Worm (Caenorhabditis elegans): ENCODE measurements around the gene clec-138.

Gene clec-138

DNA sequence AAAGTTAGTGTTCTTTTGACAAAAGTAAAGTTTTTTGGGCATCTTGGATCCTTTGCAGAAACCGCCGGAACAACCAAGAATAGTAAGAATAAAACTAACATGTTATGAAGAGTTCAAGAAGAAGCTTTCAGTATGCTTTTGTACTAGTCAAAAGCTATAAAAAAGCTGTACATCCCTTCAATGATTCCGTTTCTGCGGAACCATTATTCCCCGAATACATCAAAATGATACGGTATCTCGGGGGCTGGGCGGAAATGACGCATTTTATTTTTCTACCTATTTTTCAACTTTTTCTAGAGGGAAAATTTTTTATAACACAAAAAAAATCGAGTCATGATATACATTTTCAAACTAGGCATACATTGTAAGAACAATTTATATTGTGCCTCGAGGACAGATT, at the start of gene clec-138:
TSS of gene clec-138 (minus strand) at position 101 of the 400 bp plus-strand sequence.
- TF ChIP-seq nhr-11 (tag; optimal IDR thresholded peaks at IDR 0.05) = no peak
- TF ChIP-seq tbx-2 (tag; optimal IDR thresholded peaks at IDR 0.05) = no peak
- TF ChIP-seq unc-62 (GFP tag; optimal IDR thresholded peaks at IDR 0.05) = no peak
- TF ChIP-seq nhr-12 (tag; optimal IDR thresholded peaks at IDR 0.05) = no peak
- no peak for TF ChIP-seq nhr-28 (tag; optimal IDR thresholded peaks at IDR 0.05)
- no peak for TF ChIP-seq lin-39 (tag; optimal IDR thresholded peaks at IDR 0.05)
- TF ChIP-seq mml-1 (tag; optimal IDR thresholded peaks at IDR 0.05) = no peak
- no peak for TF ChIP-seq lin-15B (tag; optimal IDR thresholded peaks at IDR 0.05)
- TF ChIP-seq pqm-1 (tag; optimal IDR thresholded peaks at IDR 0.05) = no peak

DNA sequence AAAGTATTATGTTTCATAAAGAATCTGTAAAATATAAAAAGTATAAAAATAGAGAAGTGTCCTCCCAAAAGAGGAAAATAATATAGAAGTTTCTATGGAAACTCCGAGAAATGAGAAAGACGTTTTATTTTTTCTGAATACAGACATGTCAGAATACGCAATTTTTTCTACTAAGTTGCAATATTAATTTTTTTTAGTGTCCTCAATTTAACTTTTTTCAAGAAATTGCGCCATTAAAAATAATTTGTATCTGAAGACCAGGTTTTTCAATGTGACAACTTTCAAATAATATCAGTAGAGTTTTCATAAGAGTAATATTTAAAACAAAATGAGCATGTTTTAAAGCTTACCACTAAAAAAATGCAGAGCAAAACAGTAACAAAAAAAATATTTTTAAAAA, 48.0 kb upstream of the clec-138 start, which contains the start of gene fut-5:
TSS of gene fut-5 (minus strand) at position 101 of the 400 bp plus-strand sequence.
- TF ChIP-seq lin-15B (tag; optimal IDR thresholded peaks at IDR 0.05) = no peak
- no peak for TF ChIP-seq nhr-28 (tag; optimal IDR thresholded peaks at IDR 0.05)
- no peak for TF ChIP-seq nhr-76 (tag; optimal IDR thresholded peaks at IDR 0.05)
- TF ChIP-seq daf-12 (tag; optimal IDR thresholded peaks at IDR 0.05) = no peak
- no peak for TF ChIP-seq aly-2 (tag; optimal IDR thresholded peaks at IDR 0.05)
- TF ChIP-seq jun-1 (tag; optimal IDR thresholded peaks at IDR 0.05) = no peak
- no peak for TF ChIP-seq mml-1 (tag; optimal IDR thresholded peaks at IDR 0.05)
- no peak for TF ChIP-seq fos-1 (tag; optimal IDR thresholded peaks at IDR 0.05)
- no peak for TF ChIP-seq elt-2 (tag; optimal IDR thresholded peaks at IDR 0.05)
- TF ChIP-seq ztf-11 (tag; optimal IDR thresholded peaks at IDR 0.05) = no peak
- no peak for TF ChIP-seq nhr-23 (tag; optimal IDR thresholded peaks at IDR 0.05)
- TF ChIP-seq zag-1 (tag; optimal IDR thresholded peaks at IDR 0.05) = no peak

DNA sequence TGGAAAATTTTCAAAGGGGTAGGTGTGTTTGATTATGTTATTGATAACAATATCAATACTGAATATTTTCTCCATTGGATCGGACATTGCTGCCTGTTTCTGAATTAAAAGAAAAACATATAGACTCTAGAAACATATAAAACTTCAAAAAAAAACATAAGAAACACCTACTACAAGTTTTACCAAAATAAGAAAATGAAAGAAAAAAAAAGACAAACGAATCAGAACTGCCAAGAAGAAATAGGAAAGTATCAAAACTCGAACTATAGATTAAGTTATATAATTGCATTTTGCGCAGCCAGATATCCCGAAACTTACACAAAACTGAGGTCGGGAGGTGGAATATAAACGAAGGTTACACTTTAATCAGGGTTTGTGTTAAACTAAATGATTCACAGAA, 45.8 kb upstream of the clec-138 start, which contains the start of gene T05A7.11:
TSS of gene T05A7.11 (minus strand) at position 101 of the 400 bp plus-strand sequence.
- TF ChIP-seq ceh-28 (tag; optimal IDR thresholded peaks at IDR 0.05) (no peak), hmg-11 (tag; optimal IDR thresholded peaks at IDR 0.05) (no peak), ZK546.5 (tag; optimal IDR thresholded peaks at IDR 0.05) (no peak), lin-39 (tag; optimal IDR thresholded peaks at IDR 0.05) (no peak), nfya-1 (tag; optimal IDR thresholded peaks at IDR 0.05; ENCODE audit: insufficient read depth) (no peak), ztf-11 (tag; optimal IDR thresholded peaks at IDR 0.05) (no peak), snpc-4 (tag; optimal IDR thresholded peaks at IDR 0.05) (no peak), nhr-67 (tag; optimal IDR thresholded peaks at IDR 0.05) (no peak), nhr-12 (tag; optimal IDR thresholded peaks at IDR 0.05) (no peak), nhr-77 (tag; optimal IDR thresholded peaks at IDR 0.05) (no peak), eor-1 (tag; optimal IDR thresholded peaks at IDR 0.05) (no peak), tbx-2 (tag; optimal IDR thresholded peaks at IDR 0.05) (no peak), lin-15B (tag; optimal IDR thresholded peaks at IDR 0.05) (no peak), skn-1 (tag; optimal IDR thresholded peaks at IDR 0.05) (no peak)

DNA sequence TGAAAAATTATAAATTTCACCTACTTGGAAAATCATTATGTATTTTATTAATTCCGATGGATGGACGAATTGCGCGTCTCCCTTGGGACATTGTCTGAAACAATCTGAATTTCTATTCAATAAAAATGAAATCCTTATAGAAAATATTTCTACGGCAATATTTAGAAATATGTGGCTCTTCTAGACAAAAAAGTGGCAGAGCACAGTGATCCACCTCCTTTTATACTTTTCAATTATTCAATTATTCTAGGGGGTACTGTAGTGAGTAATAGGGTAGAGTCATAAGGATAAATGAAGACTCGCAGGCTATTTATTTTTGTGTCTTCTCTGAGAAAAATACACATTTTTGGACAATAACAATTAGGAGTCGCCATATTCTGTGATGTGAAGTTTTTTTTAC, 43.6 kb upstream of the clec-138 start, which contains the start of gene T05A7.12:
TSS of gene T05A7.12 (minus strand) at position 101 of the 400 bp plus-strand sequence.
- TF ChIP-seq mdl-1 (tag; optimal IDR thresholded peaks at IDR 0.05) (no peak), lin-39 (tag; optimal IDR thresholded peaks at IDR 0.05) (no peak), nhr-11 (tag; optimal IDR thresholded peaks at IDR 0.05) (no peak), snpc-4 (tag; optimal IDR thresholded peaks at IDR 0.05) (no peak), fos-1 (tag; optimal IDR thresholded peaks at IDR 0.05) (no peak), lin-15B (tag; optimal IDR thresholded peaks at IDR 0.05) (no peak), ceh-28 (tag; optimal IDR thresholded peaks at IDR 0.05) (no peak), ZK546.5 (tag; optimal IDR thresholded peaks at IDR 0.05) (no peak), R02D3.7 (tag; optimal IDR thresholded peaks at IDR 0.05) (no peak), ztf-4 (tag; optimal IDR thresholded peaks at IDR 0.05) (no peak), unc-39 (tag; optimal IDR thresholded peaks at IDR 0.05) (no peak), mml-1 (tag; optimal IDR thresholded peaks at IDR 0.05) (no peak), elt-3 (tag; optimal IDR thresholded peaks at IDR 0.05) (no peak), ceh-9 (tag; optimal IDR thresholded peaks at IDR 0.05) (no peak), ztf-11 (tag; optimal IDR thresholded peaks at IDR 0.05) (no peak), ama-1 (optimal IDR thresholded peaks at IDR 0.05) (no peak), unc-62 (GFP tag; optimal IDR thresholded peaks at IDR 0.05) (no peak)

DNA sequence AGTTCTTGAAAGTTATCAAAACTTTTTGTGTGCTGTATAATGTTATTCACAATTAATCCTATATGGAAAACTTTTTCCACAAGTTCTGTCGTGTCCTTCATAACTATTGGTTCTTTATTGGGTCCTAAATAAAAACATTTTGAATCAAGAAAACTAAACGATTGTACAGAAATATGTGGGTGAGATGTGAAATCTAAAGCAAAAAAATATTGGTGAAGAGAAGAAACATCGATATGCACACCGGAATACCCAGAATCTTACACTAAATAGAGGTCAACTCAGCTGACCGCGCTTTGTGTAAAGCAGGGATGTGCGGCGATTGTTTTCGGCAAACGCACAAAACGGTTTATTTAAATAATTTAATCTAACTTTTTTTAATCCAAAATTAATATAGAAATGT, 41.7 kb upstream of the clec-138 start, which contains the start of gene T05A7.13:
TSS of gene T05A7.13 (minus strand) at position 101 of the 400 bp plus-strand sequence.
- TF ChIP-seq nhr-77 (tag; optimal IDR thresholded peaks at IDR 0.05) = no peak
- TF ChIP-seq ceh-82 (tag; optimal IDR thresholded peaks at IDR 0.05) = no peak
- no peak for TF ChIP-seq pqm-1 (tag; optimal IDR thresholded peaks at IDR 0.05)
- no peak for TF ChIP-seq daf-12 (tag; optimal IDR thresholded peaks at IDR 0.05)
- TF ChIP-seq ceh-16 (tag; optimal IDR thresholded peaks at IDR 0.05) = no peak
- TF ChIP-seq nhr-28 (tag; optimal IDR thresholded peaks at IDR 0.05) = no peak
- no peak for TF ChIP-seq nhr-43 (tag; optimal IDR thresholded peaks at IDR 0.05; ENCODE audit: poor library complexity, severe bottlenecking)
- TF ChIP-seq nhr-25 (tag; optimal IDR thresholded peaks at IDR 0.05) = no peak
- TF ChIP-seq unc-39 (tag; optimal IDR thresholded peaks at IDR 0.05) = no peak
- TF ChIP-seq zag-1 (tag; optimal IDR thresholded peaks at IDR 0.05) = no peak
- no peak for TF ChIP-seq lsy-12 (tag; optimal IDR thresholded peaks at IDR 0.05)
- no peak for TF ChIP-seq elt-3 (tag; optimal IDR thresholded peaks at IDR 0.05)
